Worm (Caenorhabditis elegans) whole organism, L4/young adult: ENCODE results near the gene T07A9.15.

ENCODE experiments used
- W03F9.2 ChIP-seq: fragments of 150-350 bp; optimal IDR thresholded peaks from 2 replicates; lab custom pipeline; 2014; ENCODE audit warnings: missing biosample characterization, missing genetic modification characterization
- dao-5 ChIP-seq: sonication (generic microtip); optimal IDR thresholded peaks from 2 replicates; lab custom pipeline; 2016; ENCODE audit warnings: missing genotype, missing genetic modification characterization, moderate library complexity, missing compliant biosample characterization
- him-1 ChIP-seq: sonication (generic microtip); optimal IDR thresholded peaks from 2 replicates; lab custom pipeline; 2016; ENCODE audit warnings: missing genotype, missing genetic modification reagents, missing genetic modification characterization, missing compliant biosample characterization

The T07A9.15 gene

ce11 chrIV:375915-376314 lies 17.4 kb downstream of the T07A9.15 start, which contains the start of gene fln-1:
fln-1 (minus strand) TSS chrIV:376015.
- no peak for TF ChIP-seq W03F9.2 (tag; lab: Kevin White, UChicago)
- TF ChIP-seq dao-5 (tag; lab: Kevin White, UChicago), result no peak
- TF ChIP-seq him-1, result no peak

DNA sequence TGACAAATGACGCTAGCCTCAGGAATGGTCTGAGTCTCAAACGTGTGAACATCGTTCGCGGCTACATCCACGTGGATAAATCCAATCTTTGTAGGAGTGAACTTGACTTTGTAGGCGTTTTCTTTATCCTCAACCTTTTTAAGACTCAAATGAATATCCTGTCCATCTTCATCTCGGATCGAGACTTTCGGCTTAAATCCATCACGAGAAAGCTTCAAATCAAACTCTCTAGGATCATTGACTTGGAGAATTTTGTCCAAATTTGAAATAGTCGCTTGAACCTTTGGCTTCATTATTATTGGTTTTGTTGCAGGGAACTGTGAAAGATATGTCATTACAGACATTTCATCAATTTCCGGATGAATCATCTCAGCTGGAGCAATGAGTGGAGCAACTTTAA lies 19.4 kb downstream of the T07A9.15 start:
- no peak for TF ChIP-seq W03F9.2 (tag; lab: Kevin White, UChicago)
- TF ChIP-seq him-1, result no peak
- TF ChIP-seq dao-5 (tag; lab: Kevin White, UChicago), result no peak

ce11 chrIV:372146-372789 lies 21.1 kb downstream of the T07A9.15 start:
- TF ChIP-seq dao-5 (tag; lab: Kevin White, UChicago) (no peak), W03F9.2 (tag; lab: Kevin White, UChicago) (no peak), him-1 (no peak)

- TF ChIP-seq W03F9.2 (tag; lab: Kevin White, UChicago) (no peak), dao-5 (tag; lab: Kevin White, UChicago) (no peak), him-1 (no peak)
These were observed 26.9 kb downstream of the T07A9.15 start for ce11 chrIV:366406-366805.

- TF ChIP-seq W03F9.2 (tag; lab: Kevin White, UChicago) (no peak), dao-5 (tag; lab: Kevin White, UChicago) (no peak), him-1 (no peak)
These were observed 28.4 kb downstream of the T07A9.15 start for ce11 chrIV:364983-365382.

ce11 chrIV:343279-343678 lies 50.1 kb downstream of the T07A9.15 start:
- TF ChIP-seq dao-5 (tag; lab: Kevin White, UChicago), result no peak
- no peak for TF ChIP-seq W03F9.2 (tag; lab: Kevin White, UChicago)
- TF ChIP-seq him-1, result no peak
